Worm (Caenorhabditis elegans) whole organism, L4 larva: Measurements from ENCODE around the gene pmk-3.
A peak's percentile ranks its signal among the peaks of the same experiment; 100 is the strongest.

Experiments used
- F37D6.2 ChIP-seq: sonication (generic microtip); optimal IDR thresholded peaks from 2 replicates; lab custom pipeline; 2016; ENCODE audit warnings: mild to moderate bottlenecking, missing genetic modification characterization, missing compliant biosample characterization
- F44E2.7 ChIP-seq: fragments of 200-800 bp; sonication (Bioruptor generic); IDR thresholded peaks from 2 replicates; pipeline ENCODE4 v2.1.2; 2022; ENCODE audit warnings: missing genetic modification characterization, missing compliant biosample characterization
- R02D3.7 ChIP-seq: fragments of 150-350 bp; sonication (generic microtip); optimal IDR thresholded peaks from 3 replicates; lab custom pipeline; 2014; ENCODE audit warnings: missing biosample characterization, missing genetic modification characterization
- T20F7.1 ChIP-seq: fragments of 200-800 bp; sonication (Bioruptor generic); optimal IDR thresholded peaks from 2 replicates; lab custom pipeline; 2018; ENCODE audit warnings: mild to moderate bottlenecking, missing genetic modification characterization, missing compliant biosample characterization
- T26A8.4 ChIP-seq: fragments of 200-800 bp; sonication (Bioruptor generic); IDR thresholded peaks from 2 replicates; pipeline ENCODE4 v1.3.6; 2022; ENCODE audit warnings: missing genetic modification characterization, missing compliant biosample characterization
- Y105C5A.15 ChIP-seq: fragments of 200-800 bp; sonication (Bioruptor generic); IDR thresholded peaks from 2 replicates; pipeline ENCODE4 v1.3.6; 2022; ENCODE audit warnings: missing genetic modification characterization, missing compliant biosample characterization
- Y48G9A.11 ChIP-seq: fragments of 200-800 bp; sonication (Bioruptor generic); IDR thresholded peaks from 2 replicates; pipeline ENCODE4 v1.3.6; 2022; ENCODE audit warnings: missing genetic modification reagents, missing genetic modification characterization, missing compliant biosample characterization
- aly-2 ChIP-seq: sonication (generic microtip); optimal IDR thresholded peaks from 2 replicates; lab custom pipeline; 2018; ENCODE audit warnings: missing biosample characterization, missing genetic modification characterization
- arid-1 ChIP-seq: fragments of 200-800 bp; sonication (Bioruptor generic); conservative IDR thresholded peaks from 2 replicates; pipeline ENCODE4 v1.3.6; 2022; ENCODE audit warnings: missing genetic modification reagents, missing genetic modification characterization, missing compliant biosample characterization
- ceh-32 ChIP-seq: sonication (generic microtip); optimal IDR thresholded peaks from 2 replicates; lab custom pipeline; 2016; ENCODE audit warnings: mild to moderate bottlenecking, missing genetic modification characterization, missing compliant biosample characterization; ENCODE audit not compliant: poor library complexity
- ces-1 ChIP-seq: fragments of 150-350 bp; sonication (generic microtip); optimal IDR thresholded peaks from 4 replicates; lab custom pipeline; 2014; ENCODE audit warnings: missing biosample characterization, missing genetic modification reagents, missing genetic modification characterization
- cey-2 ChIP-seq: sonication (generic microtip); optimal IDR thresholded peaks from 3 replicates; lab custom pipeline; 2017; ENCODE audit warnings: missing genetic modification characterization, mild to moderate bottlenecking, missing compliant biosample characterization, antibody characterized with exemption, borderline replicate concordance; ENCODE audit not compliant: insufficient read depth
- daf-19 ChIP-seq: fragments of 200-800 bp; sonication (Bioruptor generic); conservative IDR thresholded peaks from 2 replicates; pipeline ENCODE4 v1.3.6; 2022; ENCODE audit warnings: missing genetic modification characterization, missing compliant biosample characterization
- dmd-6 ChIP-seq: fragments of 200-800 bp; sonication (Bioruptor generic); IDR thresholded peaks from 2 replicates; pipeline ENCODE4 v1.3.6; 2022; ENCODE audit warnings: missing genetic modification reagents, missing genetic modification characterization, missing compliant biosample characterization
- dmd-8 ChIP-seq: fragments of 200-800 bp; sonication (Bioruptor generic); IDR thresholded peaks from 2 replicates; pipeline ENCODE4 v1.3.6; 2022; ENCODE audit warnings: missing genetic modification characterization, missing compliant biosample characterization
- dmd-9 ChIP-seq: fragments of 200-800 bp; sonication (Bioruptor generic); IDR thresholded peaks from 2 replicates; pipeline ENCODE4 v1.3.6; 2022; ENCODE audit warnings: missing genetic modification reagents, missing genetic modification characterization, missing compliant biosample characterization
- egl-43 ChIP-seq: fragments of 200-800 bp; sonication (Bioruptor generic); IDR thresholded peaks from 2 replicates; pipeline ENCODE4 v1.3.6; 2022; ENCODE audit warnings: missing genetic modification reagents, missing genetic modification characterization, missing compliant biosample characterization
- fkh-10 ChIP-seq: fragments of 150-350 bp; optimal IDR thresholded peaks from 2 replicates; lab custom pipeline; 2014; ENCODE audit warnings: missing biosample characterization, missing genetic modification reagents, missing genetic modification characterization
- fos-1 ChIP-seq: fragments of 150-350 bp; optimal IDR thresholded peaks from 2 replicates; lab custom pipeline; 2014; ENCODE audit warnings: missing biosample characterization, missing genetic modification characterization
- gei-8 ChIP-seq: fragments of 200-800 bp; sonication (Bioruptor generic); optimal IDR thresholded peaks from 2 replicates; lab custom pipeline; 2018; ENCODE audit warnings: mild to moderate bottlenecking, missing genetic modification characterization, missing compliant biosample characterization
- hif-1 ChIP-seq, 2 experiments: sonication (generic microtip); optimal IDR thresholded peaks; 2 replicates each; lab custom pipeline; 2016 to 2017; ENCODE audit warnings: missing compliant biosample characterization in 2 of 2, missing genetic modification characterization in 2 of 2, missing genetic modification reagents in 2 of 2, missing genotype in 2 of 2, mild to moderate bottlenecking in 1 of 2
- lim-7 ChIP-seq: fragments of 200-800 bp; sonication (Bioruptor generic); IDR thresholded peaks from 2 replicates; pipeline ENCODE4 v1.3.6; 2022; ENCODE audit warnings: missing genetic modification characterization, missing compliant biosample characterization
- lin-13 ChIP-seq: fragments of 150-350 bp; optimal IDR thresholded peaks from 2 replicates; lab custom pipeline; 2014; ENCODE audit warnings: missing biosample characterization, missing genetic modification reagents, missing genetic modification characterization
- lin-29 ChIP-seq: fragments of 200-800 bp; sonication (Bioruptor generic); IDR thresholded peaks from 2 replicates; pipeline ENCODE4 v1.3.6; 2022; ENCODE audit warnings: missing genetic modification reagents, missing genetic modification characterization, missing compliant biosample characterization
- lin-38 ChIP-seq: fragments of 200-800 bp; sonication (Bioruptor generic); IDR thresholded peaks from 2 replicates; pipeline ENCODE4 v1.3.6; 2022; ENCODE audit warnings: missing genetic modification reagents, missing genetic modification characterization, missing compliant biosample characterization
- lin-39 ChIP-seq: fragments of 150-350 bp; optimal IDR thresholded peaks from 2 replicates; lab custom pipeline; 2014; ENCODE audit warnings: missing biosample characterization, missing genetic modification reagents, missing genetic modification characterization
- madf-9 ChIP-seq: fragments of 200-800 bp; sonication (Bioruptor generic); conservative IDR thresholded peaks from 2 replicates; pipeline ENCODE4 v1.3.6; 2022; ENCODE audit warnings: missing genetic modification reagents, missing genetic modification characterization, missing compliant biosample characterization
- mdl-1 ChIP-seq, 2 experiments: fragments of 150-350 bp in 1 of 2; sonication (generic microtip) in 1 of 2; optimal IDR thresholded peaks; 2 replicates each; lab custom pipeline; 2014 to 2017; ENCODE audit warnings: missing biosample characterization in 2 of 2, missing genetic modification characterization in 2 of 2
- nhr-10 ChIP-seq: fragments of 150-350 bp; optimal IDR thresholded peaks from 2 replicates; lab custom pipeline; 2014; ENCODE audit warnings: missing biosample characterization, missing genetic modification characterization
- nhr-102 ChIP-seq: sonication (generic microtip); optimal IDR thresholded peaks from 2 replicates; lab custom pipeline; 2016; ENCODE audit warnings: mild to moderate bottlenecking, missing genetic modification characterization, moderate library complexity, missing compliant biosample characterization
- nhr-111 ChIP-seq: fragments of 200-800 bp; sonication (Bioruptor generic); optimal IDR thresholded peaks from 2 replicates; lab custom pipeline; 2018; ENCODE audit warnings: mild to moderate bottlenecking, missing genetic modification characterization, missing compliant biosample characterization
- nhr-237 ChIP-seq: sonication (generic microtip); optimal IDR thresholded peaks from 2 replicates; lab custom pipeline; 2017; ENCODE audit warnings: missing biosample characterization, missing genetic modification characterization
- nhr-42 ChIP-seq: fragments of 200-800 bp; sonication (Bioruptor generic); IDR thresholded peaks from 2 replicates; pipeline ENCODE4 v1.3.6; 2022; ENCODE audit warnings: missing genetic modification characterization, missing compliant biosample characterization
- nhr-6 ChIP-seq: fragments of 150-350 bp; optimal IDR thresholded peaks from 2 replicates; lab custom pipeline; 2014; ENCODE audit warnings: missing biosample characterization, missing genetic modification characterization
- nhr-77 ChIP-seq: fragments of 150-350 bp; optimal IDR thresholded peaks from 2 replicates; lab custom pipeline; 2014; ENCODE audit warnings: missing biosample characterization, missing genetic modification characterization
- pqm-1 ChIP-seq: sonication (generic microtip); optimal IDR thresholded peaks from 2 replicates; lab custom pipeline; 2017; ENCODE audit warnings: missing biosample characterization, missing genetic modification characterization
- spr-1 ChIP-seq: sonication (generic microtip); optimal IDR thresholded peaks from 2 replicates; lab custom pipeline; 2016; ENCODE audit warnings: mild to moderate bottlenecking, missing genetic modification characterization, missing compliant biosample characterization
- unc-39 ChIP-seq: sonication (generic microtip); optimal IDR thresholded peaks from 2 replicates; lab custom pipeline; 2017; ENCODE audit warnings: missing biosample characterization, missing genetic modification characterization
- vab-7 ChIP-seq: fragments of 200-800 bp; sonication (Bioruptor generic); IDR thresholded peaks from 2 replicates; pipeline ENCODE4 v1.3.6; 2022; ENCODE audit warnings: missing genetic modification reagents, missing genetic modification characterization, missing compliant biosample characterization
- zfp-2 ChIP-seq: sonication (generic microtip); optimal IDR thresholded peaks from 2 replicates; lab custom pipeline; 2016; ENCODE audit warnings: mild to moderate bottlenecking, missing genetic modification characterization, missing compliant biosample characterization
- zip-11 ChIP-seq: fragments of 200-800 bp; sonication (Bioruptor generic); IDR thresholded peaks from 2 replicates; pipeline ENCODE4 v1.3.6; 2022; ENCODE audit warnings: missing genetic modification characterization, missing compliant biosample characterization

The pmk-3 gene

DNA sequence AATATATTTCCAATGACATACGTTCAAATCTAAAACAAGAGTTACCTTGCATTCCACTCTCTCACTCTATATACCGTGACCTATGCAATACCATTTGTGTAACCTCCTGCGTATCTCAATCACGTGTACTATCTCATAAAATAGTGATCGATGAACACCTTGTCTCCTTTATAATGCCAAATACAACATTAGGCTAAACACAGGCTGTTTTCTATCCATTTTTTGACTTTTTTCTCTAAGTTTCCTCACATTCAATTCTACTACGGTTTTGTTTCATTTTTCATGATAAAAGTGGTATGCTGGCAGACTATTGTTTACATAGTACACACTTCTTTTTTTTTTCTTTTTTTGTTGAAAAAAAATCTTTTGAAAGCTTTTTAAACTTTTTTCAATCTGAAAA is 7.3 kb downstream of the pmk-3 start (continued):
- TF ChIP-seq spr-1 (tag; lab: Kevin White, UChicago) (no peak), lim-7 (no peak), Y48G9A.11 (no peak), pqm-1 (tag; lab: Kevin White, UChicago) (peak; percentile 23), dmd-6 (GFP tag; lab: Robert Waterston, UW) (no peak), fkh-10 (GFP tag; lab: Kevin White, UChicago) (no peak), nhr-77 (tag; lab: Kevin White, UChicago) (no peak), lin-38 (no peak), lin-13 (GFP tag; lab: Kevin White, UChicago) (no peak), mdl-1 (tag; optimal IDR thresholded peaks at IDR 0.05; lab: Kevin White, UChicago) (peak; percentile 81 to 90), T26A8.4 (GFP tag; lab: Robert Waterston, UW) (no peak), nhr-237 (tag; lab: Kevin White, UChicago) (no peak), nhr-10 (tag; lab: Kevin White, UChicago) (no peak), dmd-9 (GFP tag; lab: Robert Waterston, UW) (no peak), nhr-42 (GFP tag; lab: Robert Waterston, UW) (no peak), Y105C5A.15 (GFP tag; lab: Robert Waterston, UW) (no peak), F37D6.2 (tag; lab: Kevin White, UChicago) (no peak), nhr-6 (tag; lab: Kevin White, UChicago) (no peak), lin-39 (tag; lab: Kevin White, UChicago) (no peak), R02D3.7 (tag; lab: Kevin White, UChicago) (no peak), unc-39 (tag; lab: Kevin White, UChicago) (no peak), daf-19 (GFP tag; lab: Robert Waterston, UW) (no peak), dmd-8 (GFP tag; lab: Robert Waterston, UW) (no peak), madf-9 (GFP tag; lab: Robert Waterston, UW) (no peak), ces-1 (GFP tag; lab: Kevin White, UChicago) (no peak), nhr-102 (tag; lab: Kevin White, UChicago) (no peak), cey-2 (tag; lab: Kevin White, UChicago) (no peak), F44E2.7 (GFP tag; lab: Robert Waterston, UW) (no peak), zip-11 (GFP tag; lab: Robert Waterston, UW) (no peak), lin-29 (no peak)

DNA sequence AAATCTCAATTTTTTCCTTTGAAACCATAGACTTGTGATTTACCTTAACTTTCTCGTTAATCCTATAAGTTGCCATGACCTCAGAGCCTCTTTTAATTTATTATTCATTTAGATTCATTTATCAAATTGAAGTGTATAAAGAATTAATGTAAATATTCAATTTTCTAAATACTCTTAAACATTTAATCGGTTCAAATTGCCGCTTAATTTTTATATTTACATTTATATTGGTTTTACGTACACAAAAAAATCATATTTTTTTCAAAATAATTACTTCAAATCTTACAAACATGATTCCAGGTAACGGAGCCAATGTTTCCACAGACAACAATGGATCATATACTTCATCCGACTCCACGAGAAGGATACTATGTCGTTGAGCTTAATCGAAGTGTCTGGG is 9.5 kb downstream of the pmk-3 start, which contains the start of gene pmk-1:
TSS of gene pmk-1 (plus strand) at position 301 of the 400 bp plus-strand sequence.
- TF ChIP-seq aly-2 (tag; lab: Kevin White, UChicago) (no peak), madf-9 (GFP tag; lab: Robert Waterston, UW) (no peak), fkh-10 (GFP tag; lab: Kevin White, UChicago) (no peak), arid-1 (GFP tag; lab: Robert Waterston, UW) (no peak), nhr-111 (no peak), vab-7 (GFP tag; lab: Robert Waterston, UW) (no peak), lin-29 (no peak), Y48G9A.11 (no peak), nhr-6 (tag; lab: Kevin White, UChicago) (no peak), fos-1 (tag; lab: Kevin White, UChicago) (no peak), egl-43 (GFP tag; lab: Robert Waterston, UW) (no peak), Y105C5A.15 (GFP tag; lab: Robert Waterston, UW) (no peak), gei-8 (GFP tag; lab: Kevin White, UChicago) (no peak), zfp-2 (tag; lab: Kevin White, UChicago) (no peak), T20F7.1 (GFP tag; lab: Kevin White, UChicago) (no peak), hif-1 (tag; optimal IDR thresholded peaks at IDR 0.05; lab: Kevin White, UChicago) (no peak), ceh-32 (tag; lab: Kevin White, UChicago) (no peak)
